Worm (Caenorhabditis elegans) whole organism, young adult: ENCODE measurements around the gene K10H10.13.
A peak's percentile ranks its signal among the peaks of the same experiment; 100 is the strongest.

ENCODE experiments used
- B0019.2 ChIP-seq: fragments of 200-800 bp; sonication (Bioruptor generic); conservative IDR thresholded peaks from 2 replicates; pipeline ENCODE4 v1.3.6; 2022; ENCODE audit warnings: missing genetic modification reagents, missing genetic modification characterization, missing compliant biosample characterization
- B0336.3 ChIP-seq: fragments of 200-800 bp; sonication (Bioruptor generic); IDR thresholded peaks from 2 replicates; pipeline ENCODE4 v1.3.6; 2022; ENCODE audit warnings: missing genetic modification characterization, missing compliant biosample characterization
- F33H1.4 ChIP-seq: fragments of 200-800 bp; sonication (Bioruptor generic); IDR thresholded peaks from 2 replicates; pipeline ENCODE4 v1.3.6; 2022; ENCODE audit warnings: missing genetic modification reagents, missing genetic modification characterization, missing compliant biosample characterization
- F37B4.10 ChIP-seq: fragments of 200-800 bp; sonication (Bioruptor generic); IDR thresholded peaks from 2 replicates; pipeline ENCODE4 v1.3.6; 2022; ENCODE audit warnings: missing genetic modification characterization, missing compliant biosample characterization
- F57A8.1 ChIP-seq: fragments of 200-800 bp; sonication (Bioruptor generic); optimal IDR thresholded peaks from 2 replicates; lab custom pipeline; 2018; ENCODE audit warnings: mild to moderate bottlenecking, missing genetic modification characterization, moderate library complexity, missing compliant biosample characterization
- F57C9.4 ChIP-seq: sonication (generic microtip); optimal IDR thresholded peaks from 2 replicates; lab custom pipeline; 2017; ENCODE audit warnings: mild to moderate bottlenecking, missing genetic modification characterization, missing compliant biosample characterization
- Y67H2A.10 ChIP-seq: fragments of 200-800 bp; sonication (Bioruptor generic); conservative IDR thresholded peaks from 2 replicates; pipeline ENCODE4 v1.3.6; 2022; ENCODE audit warnings: missing genetic modification reagents, missing genetic modification characterization, missing compliant biosample characterization
- Y79H2A.3 ChIP-seq: fragments of 200-800 bp; sonication (Bioruptor generic); conservative IDR thresholded peaks from 2 replicates; pipeline ENCODE4 v1.3.6; 2022; ENCODE audit warnings: missing genetic modification reagents, missing genetic modification characterization, missing compliant biosample characterization
- attf-3 ChIP-seq: fragments of 200-800 bp; sonication (Bioruptor generic); conservative IDR thresholded peaks from 2 replicates; pipeline ENCODE4 v1.3.6; 2022; ENCODE audit warnings: missing genetic modification reagents, missing genetic modification characterization, missing compliant biosample characterization
- attf-5 ChIP-seq: fragments of 200-800 bp; sonication (Bioruptor generic); optimal IDR thresholded peaks from 2 replicates; lab custom pipeline; 2018; ENCODE audit warnings: mild to moderate bottlenecking, missing genetic modification characterization, missing compliant biosample characterization
- attf-6 ChIP-seq: fragments of 200-800 bp; sonication (Bioruptor generic); IDR thresholded peaks from 2 replicates; pipeline ENCODE4 v1.3.6; 2022; ENCODE audit warnings: missing genetic modification reagents, missing genetic modification characterization, missing compliant biosample characterization
- bed-1 ChIP-seq: fragments of 200-800 bp; sonication (Bioruptor generic); IDR thresholded peaks from 2 replicates; pipeline ENCODE4 v1.3.6; 2022; ENCODE audit warnings: missing genetic modification reagents, missing genetic modification characterization, missing compliant biosample characterization
- bed-2 ChIP-seq: fragments of 200-800 bp; sonication (Bioruptor generic); IDR thresholded peaks from 2 replicates; pipeline ENCODE4 v1.3.6; 2022; ENCODE audit warnings: missing genetic modification reagents, missing genetic modification characterization, missing compliant biosample characterization
- ceh-100 ChIP-seq: fragments of 200-800 bp; sonication (Bioruptor generic); IDR thresholded peaks from 2 replicates; pipeline ENCODE4 v1.3.6; 2022; ENCODE audit warnings: missing genetic modification reagents, missing genetic modification characterization, missing compliant biosample characterization
- ceh-40 ChIP-seq: fragments of 200-800 bp; sonication (Bioruptor generic); IDR thresholded peaks from 2 replicates; pipeline ENCODE4 v1.3.6; 2022; ENCODE audit warnings: missing genetic modification characterization, missing compliant biosample characterization
- chd-7 ChIP-seq: sonication (generic microtip); optimal IDR thresholded peaks from 2 replicates; lab custom pipeline; 2016; ENCODE audit warnings: mild to moderate bottlenecking, missing genetic modification characterization, moderate library complexity, missing compliant biosample characterization
- dpl-1 ChIP-seq: fragments of 150-350 bp; optimal IDR thresholded peaks from 2 replicates; lab custom pipeline; 2014; ENCODE audit warnings: missing biosample characterization, missing genetic modification reagents, missing genetic modification characterization
- egl-44 ChIP-seq: fragments of 200-800 bp; sonication (Bioruptor generic); IDR thresholded peaks from 2 replicates; pipeline ENCODE4 v1.3.6; 2022; ENCODE audit warnings: missing genetic modification reagents, missing genetic modification characterization, missing compliant biosample characterization
- egrh-3 ChIP-seq: fragments of 200-800 bp; sonication (Bioruptor generic); IDR thresholded peaks from 2 replicates; pipeline ENCODE4 v1.3.6; 2022; ENCODE audit warnings: missing genetic modification reagents, missing genetic modification characterization, missing compliant biosample characterization
- ets-4 ChIP-seq: fragments of 200-800 bp; sonication (Bioruptor generic); optimal IDR thresholded peaks from 2 replicates; lab custom pipeline; 2018; ENCODE audit warnings: mild to moderate bottlenecking, missing genetic modification characterization, missing compliant biosample characterization
- fkh-3 ChIP-seq: sonication (generic microtip); optimal IDR thresholded peaks from 2 replicates; lab custom pipeline; 2016; ENCODE audit warnings: mild to moderate bottlenecking, missing genetic modification characterization, missing compliant biosample characterization
- him-1 ChIP-seq: sonication (generic microtip); optimal IDR thresholded peaks from 2 replicates; lab custom pipeline; 2016; ENCODE audit warnings: missing genotype, missing genetic modification reagents, missing genetic modification characterization, missing compliant biosample characterization
- hlh-26 ChIP-seq: fragments of 200-800 bp; sonication (Bioruptor generic); conservative IDR thresholded peaks from 2 replicates; pipeline ENCODE4 v1.3.6; 2022; ENCODE audit warnings: missing genetic modification reagents, missing genetic modification characterization, missing compliant biosample characterization
- hmg-1.2 ChIP-seq: fragments of 200-800 bp; sonication (Bioruptor generic); IDR thresholded peaks from 2 replicates; pipeline ENCODE4 v1.3.6; 2022; ENCODE audit warnings: missing genetic modification reagents, missing genetic modification characterization, missing compliant biosample characterization
- lag-1 ChIP-seq: fragments of 200-800 bp; sonication (Bioruptor generic); IDR thresholded peaks from 2 replicates; pipeline ENCODE4 v1.3.6; 2022; ENCODE audit warnings: missing genetic modification reagents, missing genetic modification characterization, missing compliant biosample characterization
- lin-54 ChIP-seq: fragments of 200-800 bp; sonication (Bioruptor generic); optimal IDR thresholded peaks from 2 replicates; lab custom pipeline; 2018; ENCODE audit warnings: mild to moderate bottlenecking, missing genetic modification characterization, missing compliant biosample characterization
- lsl-1 ChIP-seq: fragments of 200-800 bp; sonication (Bioruptor generic); optimal IDR thresholded peaks from 2 replicates; lab custom pipeline; 2018; ENCODE audit warnings: mild to moderate bottlenecking, missing genetic modification characterization, moderate library complexity, missing compliant biosample characterization
- lsy-27 ChIP-seq: sonication (generic microtip); optimal IDR thresholded peaks from 2 replicates; lab custom pipeline; 2017; ENCODE audit warnings: missing genetic modification characterization, mild to moderate bottlenecking, missing compliant biosample characterization, antibody characterized with exemption, missing genotype, borderline replicate concordance; ENCODE audit not compliant: insufficient read depth
- madf-10 ChIP-seq: sonication (generic microtip); optimal IDR thresholded peaks from 2 replicates; lab custom pipeline; 2016; ENCODE audit warnings: mild to moderate bottlenecking, missing genetic modification characterization, missing compliant biosample characterization
- madf-8 ChIP-seq: fragments of 200-800 bp; sonication (Bioruptor generic); conservative IDR thresholded peaks from 2 replicates; pipeline ENCODE4 v1.3.6; 2022; ENCODE audit warnings: missing genetic modification reagents, missing genetic modification characterization, missing compliant biosample characterization
- mcd-1 ChIP-seq: fragments of 200-800 bp; sonication (Bioruptor generic); IDR thresholded peaks from 2 replicates; pipeline ENCODE4 v1.3.6; 2022; ENCODE audit warnings: missing genetic modification reagents, missing genetic modification characterization, missing compliant biosample characterization
- mxl-1 ChIP-seq: sonication (generic microtip); optimal IDR thresholded peaks from 2 replicates; lab custom pipeline; 2016; ENCODE audit warnings: missing genetic modification characterization, missing compliant biosample characterization
- nfya-1 ChIP-seq: sonication (generic microtip); optimal IDR thresholded peaks from 2 replicates; lab custom pipeline; 2017; ENCODE audit warnings: antibody characterized with exemption, missing compliant biosample characterization, missing genetic modification characterization, borderline replicate concordance; ENCODE audit not compliant: insufficient read depth
- nfyb-1 ChIP-seq: fragments of 200-800 bp; sonication (Bioruptor generic); IDR thresholded peaks from 2 replicates; pipeline ENCODE4 v1.3.6; 2022; ENCODE audit warnings: missing genetic modification reagents, missing genetic modification characterization, missing compliant biosample characterization
- pbrm-1 ChIP-seq: fragments of 200-800 bp; sonication (Bioruptor generic); IDR thresholded peaks from 2 replicates; pipeline ENCODE4 v1.3.6; 2022; ENCODE audit warnings: missing genetic modification reagents, missing genetic modification characterization, missing compliant biosample characterization
- rcor-1 ChIP-seq: fragments of 200-800 bp; sonication (Bioruptor generic); IDR thresholded peaks from 2 replicates; pipeline ENCODE4 v1.3.6; 2022; ENCODE audit warnings: missing genetic modification reagents, missing genetic modification characterization, missing compliant biosample characterization
- rec-8 ChIP-seq, 2 experiments: sonication (generic microtip); optimal IDR thresholded peaks; 2 replicates each; lab custom pipeline; 2016; ENCODE audit warnings: mild to moderate bottlenecking in 2 of 2, missing genetic modification characterization in 2 of 2, missing genetic modification reagents in 2 of 2, missing genotype in 2 of 2, missing biosample characterization in 1 of 2, missing compliant biosample characterization in 1 of 2, moderate library complexity in 1 of 2
- rpc-1 ChIP-seq, 2 experiments: fragments of 150-350 bp in 1 of 2; sonication (generic microtip) in 1 of 2; optimal IDR thresholded peaks; 2 replicates each; lab custom pipeline; 2014 to 2018; ENCODE audit warnings: missing biosample characterization in 1 of 2, missing genetic modification characterization in 1 of 2, missing genetic modification reagents in 1 of 2, missing genotype in 1 of 2
- snpc-1.1 ChIP-seq: sonication (generic microtip); optimal IDR thresholded peaks from 2 replicates; lab custom pipeline; 2017; ENCODE audit warnings: missing genetic modification characterization, mild to moderate bottlenecking, missing compliant biosample characterization, antibody characterized with exemption, moderate library complexity, missing genotype, missing genetic modification reagents; ENCODE audit not compliant: insufficient read depth
- snpc-3.4 ChIP-seq: sonication (generic microtip); optimal IDR thresholded peaks from 2 replicates; lab custom pipeline; 2017; ENCODE audit warnings: missing genetic modification characterization, mild to moderate bottlenecking, missing compliant biosample characterization, antibody characterized with exemption, moderate library complexity, missing genotype, missing genetic modification reagents
- somi-1 ChIP-seq: fragments of 200-800 bp; sonication (Bioruptor generic); optimal IDR thresholded peaks from 2 replicates; lab custom pipeline; 2018; ENCODE audit warnings: mild to moderate bottlenecking, missing genetic modification characterization, missing compliant biosample characterization
- tbp1 ChIP-seq: fragments of 200-800 bp; sonication (Bioruptor generic); optimal IDR thresholded peaks from 2 replicates; lab custom pipeline; 2018; ENCODE audit warnings: mild to moderate bottlenecking, missing genetic modification characterization, missing compliant biosample characterization
- unc-62 ChIP-seq: fragments of 150-350 bp; optimal IDR thresholded peaks from 2 replicates; lab custom pipeline; 2014; ENCODE audit warnings: missing biosample characterization, missing genetic modification reagents, missing genetic modification characterization
- zim-3 ChIP-seq: sonication (generic microtip); optimal IDR thresholded peaks from 2 replicates; lab custom pipeline; 2017; ENCODE audit warnings: mild to moderate bottlenecking, missing genetic modification characterization, moderate library complexity, missing compliant biosample characterization
- ztf-22 ChIP-seq: fragments of 200-800 bp; sonication (Bioruptor generic); optimal IDR thresholded peaks from 2 replicates; lab custom pipeline; 2018; ENCODE audit warnings: mild to moderate bottlenecking, missing genetic modification characterization, moderate library complexity, missing compliant biosample characterization
- ztf-26 ChIP-seq: sonication (generic microtip); optimal IDR thresholded peaks from 2 replicates; lab custom pipeline; 2017; ENCODE audit warnings: missing genetic modification characterization, missing compliant biosample characterization
- ztf-6 ChIP-seq: fragments of 200-800 bp; sonication (Bioruptor generic); IDR thresholded peaks from 2 replicates; pipeline ENCODE4 v1.3.6; 2022; ENCODE audit warnings: missing genetic modification reagents, missing genetic modification characterization, missing compliant biosample characterization

The K10H10.13 gene

DNA sequence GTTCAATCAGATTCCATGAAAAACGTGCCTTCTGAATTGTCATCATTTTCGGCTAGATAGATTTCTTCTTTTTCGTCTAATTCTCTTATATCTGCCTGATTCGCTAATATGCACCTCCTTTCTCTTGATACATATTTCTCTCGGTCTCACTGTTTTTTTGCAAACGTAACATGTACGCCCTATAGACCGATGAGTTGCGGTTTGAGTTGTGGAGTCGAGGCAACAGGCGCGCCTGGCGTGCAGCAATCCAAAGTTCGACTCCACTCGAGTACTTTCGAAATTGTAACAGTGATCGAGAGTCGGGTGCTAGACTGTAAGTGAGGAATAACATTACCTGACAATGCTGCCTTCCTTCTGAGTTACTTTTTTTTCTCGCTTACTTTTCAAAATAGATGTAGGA lies 14.3 kb downstream of the K10H10.13 start (continued):
- TF ChIP-seq fkh-3 (tag; lab: Kevin White, UChicago) (peak; percentile 94), bed-2 (GFP tag; lab: Robert Waterston, UW) (peak; percentile 61; the same call in 1 of the 2 replicates), lin-54 (GFP tag; lab: Kevin White, UChicago) (peak; percentile 86), ztf-6 (GFP tag; lab: Robert Waterston, UW) (peak; percentile 77; the same call in 1 of the 2 replicates), egrh-3 (GFP tag; lab: Robert Waterston, UW) (peak; percentile 58; the same call in 1 of the 2 replicates), F37B4.10 (GFP tag; lab: Robert Waterston, UW) (no peak), egl-44 (GFP tag; lab: Robert Waterston, UW) (peak; percentile 94), zim-3 (tag; lab: Kevin White, UChicago) (peak; percentile 96), madf-8 (GFP tag; lab: Robert Waterston, UW) (peak; percentile 36; the same call in 1 of the 2 replicates), attf-6 (GFP tag; lab: Robert Waterston, UW) (0 out of 2 replicates have a peak, but pooled peaks have one; percentile 66), mxl-1 (tag; lab: Kevin White, UChicago) (peak; percentile 95), ztf-26 (tag; lab: Kevin White, UChicago) (peak; percentile 91), chd-7 (tag; lab: Kevin White, UChicago) (peak; percentile 92), bed-1 (GFP tag; lab: Robert Waterston, UW) (no peak), nfyb-1 (GFP tag; lab: Robert Waterston, UW) (peak; percentile 95), madf-10 (tag; lab: Kevin White, UChicago) (peak; percentile 90), tbp1 (GFP tag; lab: Kevin White, UChicago) (peak; percentile 99), lag-1 (GFP tag; lab: Robert Waterston, UW) (no peak), unc-62 (GFP tag; lab: Kevin White, UChicago) (no peak), hmg-1.2 (GFP tag; lab: Robert Waterston, UW) (peak; percentile 84), F57C9.4 (tag; lab: Kevin White, UChicago) (peak; percentile 76), B0336.3 (GFP tag; lab: Robert Waterston, UW) (peak; percentile 87), rec-8 (tag; optimal IDR thresholded peaks at IDR 0.05; lab: Kevin White, UChicago) (peak; percentile 86 to 91), Y67H2A.10 (GFP tag; lab: Robert Waterston, UW) (peak; percentile 36; the same call in 1 of the 2 replicates), ztf-22 (GFP tag; lab: Kevin White, UChicago) (peak; percentile 74), rcor-1 (peak; percentile 87), nfya-1 (no peak), mcd-1 (GFP tag; lab: Robert Waterston, UW) (peak; percentile 71), him-1 (tag; lab: Kevin White, UChicago) (peak; percentile 95), hlh-26 (GFP tag; lab: Robert Waterston, UW) (no peak), attf-3 (GFP tag; lab: Robert Waterston, UW) (0 out of 2 replicates have a peak, but pooled peaks have one; percentile 29), pbrm-1 (peak; percentile 72; the same call in 1 of the 2 replicates), ceh-40 (peak; percentile 85), lsl-1 (GFP tag; lab: Kevin White, UChicago) (peak; percentile 67), rpc-1 (optimal IDR thresholded peaks at IDR 0.05; lab: Kevin White, UChicago) (peak; percentile 93), rpc-1 (tag; optimal IDR thresholded peaks at IDR 0.05; lab: Kevin White, UChicago) (peak; percentile 98), B0019.2 (GFP tag; lab: Robert Waterston, UW) (peak; percentile 42; the same call in 1 of the 2 replicates), F57A8.1 (GFP tag; lab: Kevin White, UChicago) (peak; percentile 92), ets-4 (peak; percentile 64), somi-1 (GFP tag; lab: Kevin White, UChicago) (peak; percentile 83), snpc-1.1 (peak; percentile 86), ceh-100 (GFP tag; lab: Robert Waterston, UW) (peak; percentile 67), lsy-27 (tag; lab: Kevin White, UChicago) (peak; percentile 58), F33H1.4 (GFP tag; lab: Robert Waterston, UW) (peak; percentile 54), snpc-3.4 (tag; lab: Kevin White, UChicago) (peak; percentile 85), Y79H2A.3 (GFP tag; lab: Robert Waterston, UW) (no peak; the same call in 1 of the 2 replicates), dpl-1 (GFP tag; lab: Kevin White, UChicago) (peak; percentile 14), attf-5 (GFP tag; lab: Kevin White, UChicago) (peak; percentile 92)
